Fruit fly (Drosophila melanogaster): ENCODE results near the gene borr.

- no peak for TF ChIP-seq Blimp-1 (GFP tag; optimal IDR thresholded peaks at IDR 0.05)
- TF ChIP-seq Lpt (GFP tag; optimal IDR thresholded peaks at IDR 0.05): no peak
- TF ChIP-seq CG6163 (GFP tag; IDR thresholded peaks at IDR 0.05): no peak
- TF ChIP-seq acj6 (GFP tag; optimal IDR thresholded peaks at IDR 0.05): no peak
- TF ChIP-seq Eip78C (GFP tag): no peak
- TF ChIP-seq dsx (GFP tag; optimal IDR thresholded peaks at IDR 0.05; ENCODE audit: poor library complexity, severe bottlenecking): no peak
- no peak for TF ChIP-seq CG6808 (GFP tag; optimal IDR thresholded peaks at IDR 0.05)
Measured at dm6 chr2L:9213626-9214025, 39.3 kb downstream of the borr start.
